Worm (Caenorhabditis elegans) whole organism, late embryonic: ENCODE results near the gene clec-245.

Experiments
- C08G9.2 ChIP-seq: sonication (generic microtip); optimal IDR thresholded peaks from 2 replicates; lab custom pipeline; 2016; ENCODE audit warnings: mild to moderate bottlenecking, missing genetic modification characterization, moderate library complexity, missing compliant biosample characterization
- C38D4.7 ChIP-seq: fragments of 200-800 bp; sonication (Bioruptor generic); optimal IDR thresholded peaks from 2 replicates; lab custom pipeline; 2018; ENCODE audit warnings: mild to moderate bottlenecking, missing genetic modification characterization, moderate library complexity, missing compliant biosample characterization
- K02D7.2 ChIP-seq: sonication (generic microtip); optimal IDR thresholded peaks from 2 replicates; lab custom pipeline; 2017; ENCODE audit warnings: mild to moderate bottlenecking, missing genetic modification characterization, missing compliant biosample characterization
- T23F11.4 ChIP-seq: fragments of 200-800 bp; sonication (Bioruptor generic); optimal IDR thresholded peaks from 2 replicates; lab custom pipeline; 2018; ENCODE audit warnings: mild to moderate bottlenecking, missing genetic modification characterization, missing compliant biosample characterization
- ahr-1 ChIP-seq: sonication (generic microtip); optimal IDR thresholded peaks from 2 replicates; lab custom pipeline; 2016; ENCODE audit warnings: missing genetic modification characterization, missing compliant biosample characterization
- ceh-14 ChIP-seq: sonication (generic microtip); optimal IDR thresholded peaks from 2 replicates; lab custom pipeline; 2016; ENCODE audit warnings: missing genotype, missing genetic modification characterization, missing compliant biosample characterization
- ceh-18 ChIP-seq: sonication (generic microtip); optimal IDR thresholded peaks from 2 replicates; lab custom pipeline; 2016; ENCODE audit warnings: missing genetic modification characterization, missing compliant biosample characterization
- ceh-2 ChIP-seq: sonication (generic microtip); optimal IDR thresholded peaks from 2 replicates; lab custom pipeline; 2016; ENCODE audit warnings: missing genotype, missing genetic modification characterization, missing compliant biosample characterization
- ceh-22 ChIP-seq: sonication (generic microtip); optimal IDR thresholded peaks from 2 replicates; lab custom pipeline; 2017; ENCODE audit warnings: missing biosample characterization, missing genetic modification characterization
- ceh-24 ChIP-seq: sonication (generic microtip); optimal IDR thresholded peaks from 2 replicates; lab custom pipeline; 2016; ENCODE audit warnings: mild to moderate bottlenecking, missing genetic modification characterization, missing compliant biosample characterization
- ceh-30 ChIP-seq: fragments of 150-350 bp; optimal IDR thresholded peaks from 2 replicates; lab custom pipeline; 2014; ENCODE audit warnings: missing biosample characterization, missing genetic modification characterization
- ceh-34 ChIP-seq: sonication (generic microtip); optimal IDR thresholded peaks from 2 replicates; lab custom pipeline; 2016; ENCODE audit warnings: mild to moderate bottlenecking, missing genetic modification characterization, missing compliant biosample characterization
- ceh-6 ChIP-seq: fragments of 200-800 bp; sonication (Bioruptor generic); optimal IDR thresholded peaks from 2 replicates; lab custom pipeline; 2018; ENCODE audit warnings: mild to moderate bottlenecking, missing genetic modification characterization, missing compliant biosample characterization
- ceh-9 ChIP-seq: sonication (generic microtip); optimal IDR thresholded peaks from 2 replicates; lab custom pipeline; 2016; ENCODE audit warnings: mild to moderate bottlenecking, missing genetic modification characterization, inconsistent platforms, missing compliant biosample characterization
- che-1 ChIP-seq: sonication (generic microtip); optimal IDR thresholded peaks from 2 replicates; lab custom pipeline; 2016; ENCODE audit warnings: mild to moderate bottlenecking, missing genetic modification characterization, missing compliant biosample characterization
- elt-4 ChIP-seq: sonication (generic microtip); optimal IDR thresholded peaks from 2 replicates; lab custom pipeline; 2016; ENCODE audit warnings: missing genetic modification characterization, missing compliant biosample characterization
- ets-4 ChIP-seq: sonication (generic microtip); optimal IDR thresholded peaks from 2 replicates; lab custom pipeline; 2016; ENCODE audit warnings: missing genetic modification characterization, missing compliant biosample characterization
- gmeb-2 ChIP-seq: sonication (generic microtip); optimal IDR thresholded peaks from 2 replicates; lab custom pipeline; 2016; ENCODE audit warnings: missing genetic modification characterization, inconsistent platforms, missing compliant biosample characterization
- hlh-30 ChIP-seq: sonication (generic microtip); optimal IDR thresholded peaks from 2 replicates; lab custom pipeline; 2017; ENCODE audit warnings: antibody characterized with exemption, missing genetic modification characterization, missing compliant biosample characterization; ENCODE audit not compliant: insufficient read depth
- hlh-6 ChIP-seq: sonication (generic microtip); optimal IDR thresholded peaks from 2 replicates; lab custom pipeline; 2016; ENCODE audit warnings: missing genotype, missing genetic modification characterization, missing compliant biosample characterization
- hlh-8 ChIP-seq: sonication (generic microtip); optimal IDR thresholded peaks from 2 replicates; lab custom pipeline; 2016; ENCODE audit warnings: missing genotype, missing genetic modification characterization, missing compliant biosample characterization
- lim-6 ChIP-seq: sonication (generic microtip); optimal IDR thresholded peaks from 2 replicates; lab custom pipeline; 2016; ENCODE audit warnings: missing genetic modification characterization, missing compliant biosample characterization
- lin-11 ChIP-seq: fragments of 200-800 bp; sonication (Bioruptor generic); optimal IDR thresholded peaks from 2 replicates; lab custom pipeline; 2018; ENCODE audit warnings: mild to moderate bottlenecking, missing genetic modification characterization, missing compliant biosample characterization
- mec-3 ChIP-seq: sonication (generic microtip); optimal IDR thresholded peaks from 2 replicates; lab custom pipeline; 2016; ENCODE audit warnings: borderline replicate concordance, missing genetic modification characterization, missing compliant biosample characterization
- nfya-1 ChIP-seq: sonication (generic microtip); optimal IDR thresholded peaks from 2 replicates; lab custom pipeline; 2017; ENCODE audit warnings: missing genetic modification characterization, mild to moderate bottlenecking, missing compliant biosample characterization, antibody characterized with exemption, moderate library complexity
- nhr-11 ChIP-seq: fragments of 150-350 bp; optimal IDR thresholded peaks from 2 replicates; lab custom pipeline; 2014; ENCODE audit warnings: missing biosample characterization, missing genetic modification characterization
- npax-4 ChIP-seq: sonication (generic microtip); optimal IDR thresholded peaks from 2 replicates; lab custom pipeline; 2016; ENCODE audit warnings: missing genetic modification characterization, missing compliant biosample characterization
- odd-2 ChIP-seq: sonication (generic microtip); optimal IDR thresholded peaks from 2 replicates; lab custom pipeline; 2017; ENCODE audit warnings: antibody characterized with exemption, mild to moderate bottlenecking, missing genetic modification characterization, missing compliant biosample characterization
- pat-9 ChIP-seq: fragments of 200-800 bp; sonication (Bioruptor generic); optimal IDR thresholded peaks from 2 replicates; lab custom pipeline; 2018; ENCODE audit warnings: mild to moderate bottlenecking, missing genetic modification characterization, moderate library complexity, missing compliant biosample characterization
- pax-1 ChIP-seq: fragments of 150-350 bp; optimal IDR thresholded peaks from 2 replicates; lab custom pipeline; 2014; ENCODE audit warnings: missing biosample characterization, missing genetic modification characterization
- pha-4 ChIP-seq: fragments of 150-350 bp; optimal IDR thresholded peaks from 2 replicates; lab custom pipeline; 2018; ENCODE audit warnings: missing biosample characterization, missing genetic modification reagents, missing genetic modification characterization
- pqm-1 ChIP-seq: sonication (generic microtip); optimal IDR thresholded peaks from 2 replicates; lab custom pipeline; 2016; ENCODE audit warnings: missing genetic modification characterization, missing compliant biosample characterization
- pros-1 ChIP-seq: fragments of 150-350 bp; optimal IDR thresholded peaks from 2 replicates; lab custom pipeline; 2014; ENCODE audit warnings: missing biosample characterization, missing genetic modification reagents, missing genetic modification characterization
- ref-2 ChIP-seq: sonication (generic microtip); optimal IDR thresholded peaks from 2 replicates; lab custom pipeline; 2016; ENCODE audit warnings: missing genetic modification characterization, missing compliant biosample characterization
- rnt-1 ChIP-seq: sonication (generic microtip); optimal IDR thresholded peaks from 2 replicates; lab custom pipeline; 2016; ENCODE audit warnings: missing genetic modification characterization, missing compliant biosample characterization
- sox-2 ChIP-seq: fragments of 200-800 bp; sonication (Bioruptor generic); IDR thresholded peaks from 2 replicates; pipeline ENCODE4 v1.3.6; 2022; ENCODE audit warnings: missing genetic modification reagents, missing genetic modification characterization, missing compliant biosample characterization
- sox-4 ChIP-seq: sonication (generic microtip); optimal IDR thresholded peaks from 2 replicates; lab custom pipeline; 2017; ENCODE audit warnings: mild to moderate bottlenecking, missing genetic modification characterization, inconsistent platforms, missing compliant biosample characterization
- ttx-3 ChIP-seq: sonication (generic microtip); optimal IDR thresholded peaks from 2 replicates; lab custom pipeline; 2016; ENCODE audit warnings: missing genetic modification reagents, missing genetic modification characterization, missing compliant biosample characterization
- unc-42 ChIP-seq: sonication (generic microtip); optimal IDR thresholded peaks from 2 replicates; lab custom pipeline; 2016; ENCODE audit warnings: missing genotype, missing genetic modification characterization, missing compliant biosample characterization
- ztf-16 ChIP-seq: sonication (generic microtip); optimal IDR thresholded peaks from 2 replicates; lab custom pipeline; 2017; ENCODE audit warnings: missing genetic modification characterization, missing compliant biosample characterization

The clec-245 gene

ce11 chrV:18212848-18213247, 24.6 kb upstream of the clec-245 start:
- no peak for TF ChIP-seq pqm-1
- no peak for TF ChIP-seq C08G9.2 (tag; lab: Kevin White, UChicago)
- no peak for TF ChIP-seq ets-4 (tag; lab: Kevin White, UChicago)

- TF ChIP-seq ets-4 (tag; lab: Kevin White, UChicago) (no peak), lim-6 (no peak)
Observed at ce11 chrV:18209071-18209470, 20.8 kb upstream of the clec-245 start, which contains the start of gene F16H6.7. TSS of gene F16H6.7 (minus strand) at chrV:18209171.

ce11 chrV:18198421-18198820, 10.2 kb upstream of the clec-245 start, which contains the start of gene F16H6.4:
TSS of gene F16H6.4 (plus strand) at chrV:18198721.
- TF ChIP-seq pax-1 (tag; lab: Kevin White, UChicago) (no peak), ceh-22 (tag; lab: Kevin White, UChicago) (no peak), elt-4 (tag; lab: Kevin White, UChicago) (no peak), T23F11.4 (GFP tag; lab: Kevin White, UChicago) (no peak), ceh-2 (no peak), gmeb-2 (tag; lab: Kevin White, UChicago) (no peak), ceh-18 (tag; lab: Kevin White, UChicago) (no peak), unc-42 (no peak), ceh-34 (tag; lab: Kevin White, UChicago) (no peak), lin-11 (tag; lab: Kevin White, UChicago) (no peak)
- TF ChIP-seq, all 69 proteins: peak for 0

DNA sequence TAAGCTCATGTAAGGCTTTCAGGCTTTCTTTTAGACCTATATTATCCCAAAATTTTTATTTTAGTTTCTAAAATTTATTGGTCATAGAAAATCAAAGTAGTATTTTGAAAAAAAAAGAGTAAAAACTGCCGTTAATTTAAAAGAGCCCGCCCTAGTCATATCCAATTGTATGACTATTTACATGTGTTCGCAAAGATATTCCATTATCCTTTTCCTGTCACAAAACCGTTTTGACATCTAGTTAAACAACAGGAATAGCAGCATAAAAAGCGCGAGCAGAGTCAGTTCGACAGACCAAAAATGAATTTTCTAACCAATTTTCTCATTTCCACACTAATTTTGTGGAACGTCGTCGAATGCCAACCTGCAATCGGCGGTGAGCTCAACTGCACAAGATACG, 6.8 kb upstream of the clec-245 start, which contains the start of gene F16H6.3:
TSS of gene F16H6.3 (plus strand) at position 301 of the 400 bp plus-strand sequence.
- no peak for TF ChIP-seq ceh-2
- TF ChIP-seq pat-9 (tag; lab: Kevin White, UChicago): no peak
- TF ChIP-seq pros-1: no peak
- no peak for TF ChIP-seq ceh-9 (tag; lab: Kevin White, UChicago)
- TF ChIP-seq ttx-3 (tag; lab: Kevin White, UChicago): no peak
- TF ChIP-seq ref-2 (tag; lab: Kevin White, UChicago): no peak
- TF ChIP-seq ztf-16: no peak
- TF ChIP-seq hlh-8: no peak
- no peak for TF ChIP-seq ceh-34 (tag; lab: Kevin White, UChicago)
- TF ChIP-seq sox-2 (GFP tag; lab: Robert Waterston, UW): no peak
- no peak for TF ChIP-seq T23F11.4 (GFP tag; lab: Kevin White, UChicago)
- no peak for TF ChIP-seq ceh-14 (tag; lab: Kevin White, UChicago)
- TF ChIP-seq pha-4 (tag; lab: Kevin White, UChicago): no peak
- no peak for TF ChIP-seq K02D7.2 (tag; lab: Kevin White, UChicago)
- no peak for TF ChIP-seq nfya-1 (tag; lab: Kevin White, UChicago)
- no peak for TF ChIP-seq npax-4 (tag; lab: Kevin White, UChicago)
- no peak for TF ChIP-seq che-1 (tag; lab: Kevin White, UChicago)

DNA sequence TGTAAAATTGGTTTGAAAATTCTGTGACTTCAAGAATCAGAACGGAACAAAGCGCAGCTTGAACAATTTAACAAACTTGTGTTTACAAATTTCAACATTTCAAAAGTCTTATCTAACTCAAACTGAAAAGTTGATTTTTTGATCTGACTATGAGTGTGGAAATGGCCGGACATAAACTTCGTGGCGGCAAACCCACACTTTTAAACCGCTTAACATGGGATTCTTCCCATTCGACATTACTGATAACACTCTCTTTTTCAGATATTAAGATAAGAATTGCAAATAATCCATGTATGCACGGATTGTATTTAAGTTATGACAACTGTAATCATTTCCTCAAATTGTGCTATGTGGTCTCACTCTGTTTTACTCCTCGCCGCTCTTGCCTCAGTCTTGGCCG, 2.9 kb upstream of the clec-245 start, which contains the start of gene clec-42:
TSS of gene clec-42 (plus strand) at position 285 of the 400 bp plus-strand sequence.
- TF ChIP-seq mec-3 (tag; lab: Kevin White, UChicago) (no peak), ahr-1 (tag; lab: Kevin White, UChicago) (no peak), ceh-24 (tag; lab: Kevin White, UChicago) (no peak), ceh-14 (tag; lab: Kevin White, UChicago) (no peak), hlh-6 (tag; lab: Kevin White, UChicago) (no peak), nhr-11 (tag; lab: Kevin White, UChicago) (no peak), ceh-30 (tag; lab: Kevin White, UChicago) (no peak), sox-4 (tag; lab: Kevin White, UChicago) (no peak), C38D4.7 (GFP tag; lab: Kevin White, UChicago) (no peak), ceh-6 (GFP tag; lab: Kevin White, UChicago) (no peak), hlh-30 (no peak), pqm-1 (no peak), ceh-34 (tag; lab: Kevin White, UChicago) (no peak), pax-1 (tag; lab: Kevin White, UChicago) (no peak), T23F11.4 (GFP tag; lab: Kevin White, UChicago) (no peak), rnt-1 (tag; lab: Kevin White, UChicago) (no peak), odd-2 (tag; lab: Kevin White, UChicago) (no peak)
